Worm (Caenorhabditis elegans) whole organism, L3 larva: ENCODE data around the gene Y46G5A.20.

Source experiments
- R02D3.7 ChIP-seq: fragments of 150-350 bp; optimal IDR thresholded peaks from 2 replicates; lab custom pipeline; 2014; ENCODE audit warnings: missing biosample characterization, missing genetic modification characterization
- ZK546.5 ChIP-seq: sonication (generic microtip); optimal IDR thresholded peaks from 2 replicates; lab custom pipeline; 2017; ENCODE audit warnings: missing biosample characterization, missing genetic modification characterization
- aly-2 ChIP-seq: fragments of 150-350 bp; optimal IDR thresholded peaks from 2 replicates; lab custom pipeline; 2014; ENCODE audit warnings: missing biosample characterization, missing genetic modification characterization
- ama-1 ChIP-seq: fragments of 150-350 bp; optimal IDR thresholded peaks from 2 replicates; lab custom pipeline; 2018
- ceh-16 ChIP-seq: sonication (generic microtip); optimal IDR thresholded peaks from 2 replicates; lab custom pipeline; 2017; ENCODE audit warnings: missing biosample characterization, missing genetic modification characterization
- ceh-28 ChIP-seq: fragments of 150-350 bp; optimal IDR thresholded peaks from 2 replicates; lab custom pipeline; 2014; ENCODE audit warnings: missing biosample characterization, missing genetic modification reagents, missing genetic modification characterization
- ceh-82 ChIP-seq: fragments of 150-350 bp; optimal IDR thresholded peaks from 2 replicates; lab custom pipeline; 2014; ENCODE audit warnings: missing biosample characterization, missing genetic modification characterization
- ceh-9 ChIP-seq: sonication (generic microtip); optimal IDR thresholded peaks from 2 replicates; lab custom pipeline; 2018; ENCODE audit warnings: missing biosample characterization, missing genetic modification characterization
- egl-27 ChIP-seq: sonication (generic microtip); optimal IDR thresholded peaks from 4 replicates; lab custom pipeline; 2017; ENCODE audit warnings: missing biosample characterization, missing genetic modification reagents, missing genetic modification characterization
- egl-5 ChIP-seq: fragments of 150-350 bp; optimal IDR thresholded peaks from 2 replicates; lab custom pipeline; 2017; ENCODE audit warnings: missing biosample characterization, missing genetic modification reagents, missing genetic modification characterization, inconsistent platforms
- elt-1 ChIP-seq: fragments of 150-350 bp; optimal IDR thresholded peaks from 2 replicates; lab custom pipeline; 2014; ENCODE audit warnings: missing biosample characterization, missing genetic modification characterization
- elt-2 ChIP-seq: sonication (generic microtip); optimal IDR thresholded peaks from 2 replicates; lab custom pipeline; 2016; ENCODE audit warnings: missing genetic modification reagents, mild to moderate bottlenecking, missing genetic modification characterization, missing compliant biosample characterization
- elt-3 ChIP-seq, 3 experiments: fragments of 150-350 bp in 1 of 3; sonication (generic microtip) in 2 of 3; optimal IDR thresholded peaks; 2 replicates in 2 of 3; 4 replicates in 1 of 3; lab custom pipeline; 2014 to 2017; ENCODE audit warnings: missing biosample characterization in 3 of 3, missing genetic modification characterization in 3 of 3
- fkh-2 ChIP-seq: fragments of 150-350 bp; optimal IDR thresholded peaks from 2 replicates; lab custom pipeline; 2014; ENCODE audit warnings: missing biosample characterization, missing genetic modification reagents, missing genetic modification characterization
- fos-1 ChIP-seq: fragments of 150-350 bp; optimal IDR thresholded peaks from 2 replicates; lab custom pipeline; 2014; ENCODE audit warnings: missing biosample characterization, missing genetic modification characterization
- hmg-11 ChIP-seq: sonication (generic microtip); optimal IDR thresholded peaks from 2 replicates; lab custom pipeline; 2016; ENCODE audit warnings: missing genetic modification characterization, missing compliant biosample characterization
- jun-1 ChIP-seq: fragments of 150-350 bp; optimal IDR thresholded peaks from 2 replicates; lab custom pipeline; 2014; ENCODE audit warnings: missing biosample characterization, missing genetic modification reagents, missing genetic modification characterization
- lin-15B ChIP-seq: fragments of 150-350 bp; optimal IDR thresholded peaks from 2 replicates; lab custom pipeline; 2014; ENCODE audit warnings: missing biosample characterization, missing genetic modification characterization
- mdl-1 ChIP-seq: fragments of 150-350 bp; optimal IDR thresholded peaks from 2 replicates; lab custom pipeline; 2014; ENCODE audit warnings: missing biosample characterization, missing genetic modification characterization
- mml-1 ChIP-seq: fragments of 150-350 bp; sonication (generic microtip); optimal IDR thresholded peaks from 3 replicates; lab custom pipeline; 2014; ENCODE audit warnings: missing biosample characterization, missing genetic modification characterization
- nfya-1 ChIP-seq: sonication (generic microtip); optimal IDR thresholded peaks from 2 replicates; lab custom pipeline; 2017; ENCODE audit warnings: missing genetic modification characterization, mild to moderate bottlenecking, missing compliant biosample characterization, antibody characterized with exemption, moderate library complexity; ENCODE audit not compliant: insufficient read depth
- nhr-237 ChIP-seq: fragments of 150-350 bp; optimal IDR thresholded peaks from 2 replicates; lab custom pipeline; 2014; ENCODE audit warnings: missing biosample characterization, missing genetic modification characterization
- nhr-43 ChIP-seq: sonication (generic microtip); optimal IDR thresholded peaks from 2 replicates; lab custom pipeline; 2016; ENCODE audit warnings: mild to moderate bottlenecking, missing genetic modification characterization, missing compliant biosample characterization; ENCODE audit not compliant: poor library complexity, severe bottlenecking
- nhr-77 ChIP-seq: fragments of 150-350 bp; optimal IDR thresholded peaks from 2 replicates; lab custom pipeline; 2014; ENCODE audit warnings: missing biosample characterization, missing genetic modification characterization
- pha-4 ChIP-seq: fragments of 150-350 bp; optimal IDR thresholded peaks from 2 replicates; lab custom pipeline; 2014; ENCODE audit warnings: missing biosample characterization, missing genetic modification reagents, missing genetic modification characterization
- sea-2 ChIP-seq: fragments of 150-350 bp; sonication (generic microtip); optimal IDR thresholded peaks from 4 replicates; lab custom pipeline; 2014; ENCODE audit warnings: missing biosample characterization, missing genetic modification reagents, missing genetic modification characterization
- skn-1 ChIP-seq: fragments of 150-350 bp; optimal IDR thresholded peaks from 2 replicates; lab custom pipeline; 2014; ENCODE audit warnings: missing biosample characterization, missing genetic modification characterization
- tbx-2 ChIP-seq: sonication (generic microtip); optimal IDR thresholded peaks from 2 replicates; lab custom pipeline; 2016; ENCODE audit warnings: mild to moderate bottlenecking, missing genetic modification characterization, missing compliant biosample characterization
- unc-39 ChIP-seq: sonication (generic microtip); optimal IDR thresholded peaks from 4 replicates; lab custom pipeline; 2017; ENCODE audit warnings: missing biosample characterization, missing genetic modification characterization
- unc-62 ChIP-seq: fragments of 150-350 bp; sonication (generic microtip); optimal IDR thresholded peaks from 4 replicates; lab custom pipeline; 2014; ENCODE audit warnings: missing biosample characterization, missing genetic modification reagents, missing genetic modification characterization
- zag-1 ChIP-seq: fragments of 150-350 bp; optimal IDR thresholded peaks from 2 replicates; lab custom pipeline; 2014; ENCODE audit warnings: missing biosample characterization, missing genetic modification characterization

Gene Y46G5A.20

DNA sequence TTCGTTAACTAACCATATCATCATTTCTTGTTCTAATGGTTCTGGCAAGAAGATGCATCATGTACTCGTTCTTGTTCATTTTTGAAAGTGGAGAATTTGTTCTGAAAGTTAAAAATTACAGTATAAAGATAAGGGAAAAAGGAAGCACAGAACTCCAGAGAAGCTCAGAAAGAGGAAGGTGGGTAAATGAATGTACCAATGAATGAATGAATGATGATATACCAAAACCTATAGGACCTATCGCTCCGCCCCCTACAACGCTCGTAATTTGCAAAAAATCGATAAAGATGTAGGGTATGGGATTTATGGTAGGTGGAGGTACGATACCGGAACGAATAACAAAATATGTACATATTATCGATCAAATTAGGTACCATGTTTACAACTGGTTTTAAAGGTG is 36.9 kb downstream of the Y46G5A.20 start, which contains the start of gene pes-10:
TSS of gene pes-10 (minus strand) at position 101 of the 400 bp plus-strand sequence.
- TF ChIP-seq zag-1 (tag; lab: Kevin White, UChicago) (no peak), nhr-77 (no peak), unc-39 (no peak), tbx-2 (tag; lab: Kevin White, UChicago) (no peak), elt-1 (tag; lab: Kevin White, UChicago) (no peak), ama-1 (lab: Kevin White, UChicago) (no peak), fkh-2 (tag; lab: Kevin White, UChicago) (no peak), elt-3 (tag; optimal IDR thresholded peaks at IDR 0.05; lab: Kevin White, UChicago) (no peak), aly-2 (no peak), unc-62 (GFP tag; lab: Kevin White, UChicago) (no peak), elt-2 (tag; lab: Kevin White, UChicago) (no peak), ceh-16 (no peak), fos-1 (tag; lab: Kevin White, UChicago) (no peak), nfya-1 (no peak), ceh-9 (tag; lab: Kevin White, UChicago) (no peak), jun-1 (no peak), egl-5 (tag; lab: Kevin White, UChicago) (no peak)

DNA sequence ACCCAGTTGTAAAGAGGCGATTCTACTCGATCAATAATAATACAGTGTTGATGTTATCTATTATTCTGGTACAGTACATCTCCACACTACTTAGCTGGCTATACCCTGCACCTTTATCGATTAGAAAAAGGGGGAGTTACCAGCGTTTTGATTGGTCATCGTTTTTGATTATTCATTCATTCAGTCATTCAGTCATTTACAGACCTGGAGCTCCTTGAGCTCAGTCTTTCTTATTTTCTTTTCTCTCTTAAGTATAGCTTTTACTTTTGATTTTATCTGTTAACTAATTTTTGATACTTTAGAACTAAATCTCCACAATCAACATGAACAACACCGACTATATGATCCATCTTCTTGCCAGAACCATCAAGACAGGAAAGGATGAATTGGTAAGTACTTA is 39.3 kb downstream of the Y46G5A.20 start, which contains the start of gene Y46G5A.28:
TSS of gene Y46G5A.28 (plus strand) at position 301 of the 400 bp plus-strand sequence.
- no peak for TF ChIP-seq egl-27 (tag; lab: Kevin White, UChicago)
- no peak for TF ChIP-seq lin-15B (tag; lab: Kevin White, UChicago)
- no peak for TF ChIP-seq ZK546.5 (tag; lab: Kevin White, UChicago)
- TF ChIP-seq ceh-82 (tag; lab: Kevin White, UChicago): no peak
- no peak for TF ChIP-seq skn-1 (tag; lab: Kevin White, UChicago)
- TF ChIP-seq hmg-11: no peak
- TF ChIP-seq elt-2 (tag; lab: Kevin White, UChicago): no peak
- no peak for TF ChIP-seq elt-1 (tag; lab: Kevin White, UChicago)
- no peak for TF ChIP-seq R02D3.7 (tag; lab: Kevin White, UChicago)
- no peak for TF ChIP-seq mdl-1 (tag; lab: Kevin White, UChicago)

DNA sequence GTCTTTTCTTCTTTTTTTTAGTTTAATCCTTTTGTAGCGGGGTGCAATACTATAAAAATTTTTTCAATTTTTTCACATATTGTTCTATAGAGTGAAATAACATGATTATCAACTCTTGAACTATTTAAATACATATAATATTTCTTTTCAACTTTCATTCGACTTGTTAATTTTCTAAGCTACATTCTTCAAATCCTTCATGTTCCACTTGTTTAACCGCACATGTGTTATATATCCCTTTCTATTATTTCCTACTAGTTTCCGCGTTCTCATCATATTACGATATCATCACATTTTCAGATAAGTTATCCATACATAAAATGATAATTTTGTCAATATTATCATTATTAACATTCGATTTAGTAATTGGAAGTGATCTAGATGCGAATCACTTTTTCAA is 45.1 kb downstream of the Y46G5A.20 start, which contains the start of gene Y46G5A.29:
TSS of gene Y46G5A.29 (plus strand) at position 301 of the 400 bp plus-strand sequence.
- no peak for TF ChIP-seq zag-1 (tag; lab: Kevin White, UChicago)
- no peak for TF ChIP-seq fos-1 (tag; lab: Kevin White, UChicago)
- TF ChIP-seq nhr-237 (tag; lab: Kevin White, UChicago): no peak
- TF ChIP-seq ceh-16: no peak
- TF ChIP-seq hmg-11: no peak
- no peak for TF ChIP-seq lin-15B (tag; lab: Kevin White, UChicago)
- no peak for TF ChIP-seq elt-2 (tag; lab: Kevin White, UChicago)
- no peak for TF ChIP-seq pha-4 (tag; lab: Kevin White, UChicago)
- TF ChIP-seq ZK546.5 (tag; lab: Kevin White, UChicago): no peak
- no peak for TF ChIP-seq nfya-1
- no peak for TF ChIP-seq ama-1 (lab: Kevin White, UChicago)
- TF ChIP-seq fkh-2 (tag; lab: Kevin White, UChicago): no peak
- TF ChIP-seq elt-3 (tag; optimal IDR thresholded peaks at IDR 0.05; lab: Kevin White, UChicago): no peak
- no peak for TF ChIP-seq nhr-43 (tag; lab: Kevin White, UChicago)
- TF ChIP-seq mdl-1 (tag; lab: Kevin White, UChicago): no peak
- no peak for TF ChIP-seq elt-1 (tag; lab: Kevin White, UChicago)
- no peak for TF ChIP-seq mml-1
- no peak for TF ChIP-seq ceh-28
- no peak for TF ChIP-seq sea-2 (GFP tag; lab: Kevin White, UChicago)
- TF ChIP-seq unc-62 (GFP tag; lab: Kevin White, UChicago): no peak
